Worm (Caenorhabditis elegans): ENCODE results near the gene srxa-4.

- TF ChIP-seq pag-3 (tag; optimal IDR thresholded peaks at IDR 0.05; ENCODE audit: borderline replicate concordance) = no peak
- no peak for TF ChIP-seq fax-1 (tag; optimal IDR thresholded peaks at IDR 0.05)
- no peak for TF ChIP-seq pha-2 (tag; optimal IDR thresholded peaks at IDR 0.05)
- TF ChIP-seq elt-2 (tag; optimal IDR thresholded peaks at IDR 0.05) = no peak
These were observed 34.0 kb downstream of the srxa-4 start, which contains the start of gene try-8 for ce11 chrV:7454236-7454635.

Measured in whole organism, late embryonic.